Fruit fly (Drosophila melanogaster) whole organism, pupa: ENCODE measurements around the gene CG5835.

Experiments
- CG10348 ChIP-seq: fragments of 200-800 bp; sonication (Bioruptor generic); IDR thresholded peaks from 2 replicates; pipeline ENCODE4 v1.3.6; 2022; ENCODE audit warnings: missing biosample characterization, missing genetic modification characterization
- CG12605 ChIP-seq: fragments of 200-800 bp; sonication (Bioruptor generic); IDR thresholded peaks from 2 replicates; pipeline ENCODE4 v1.3.6; 2022; ENCODE audit warnings: missing biosample characterization, missing genetic modification characterization
- CG13204 ChIP-seq: fragments of 200-800 bp; sonication (Bioruptor generic); optimal IDR thresholded peaks from 2 replicates; lab custom pipeline; 2018; ENCODE audit warnings: missing biosample characterization, mild to moderate bottlenecking, missing genetic modification characterization, moderate library complexity
- CG14655 ChIP-seq: fragments of 200-800 bp; sonication (Bioruptor generic); optimal IDR thresholded peaks from 3 replicates; lab custom pipeline; 2017; ENCODE audit warnings: mild to moderate bottlenecking, missing biosample characterization, missing genetic modification reagents, missing genetic modification characterization
- CG15710 ChIP-seq: fragments of 200-800 bp; sonication (Bioruptor generic); optimal IDR thresholded peaks from 2 replicates; lab custom pipeline; 2018; ENCODE audit warnings: missing biosample characterization, mild to moderate bottlenecking, missing genetic modification characterization, moderate library complexity
- CG17806 ChIP-seq: fragments of 200-800 bp; sonication (Bioruptor generic); optimal IDR thresholded peaks from 2 replicates; lab custom pipeline; 2018; ENCODE audit warnings: missing biosample characterization, mild to moderate bottlenecking, missing genetic modification characterization, moderate library complexity
- CG32121 ChIP-seq: fragments of 200-800 bp; sonication (Bioruptor generic); IDR thresholded peaks from 2 replicates; pipeline ENCODE4 v1.3.6; 2022; ENCODE audit warnings: missing biosample characterization, missing genetic modification characterization
- CG34367 ChIP-seq: fragments of 200-800 bp; sonication (Bioruptor generic); optimal IDR thresholded peaks from 2 replicates; lab custom pipeline; 2018; ENCODE audit warnings: missing biosample characterization, mild to moderate bottlenecking, missing genetic modification characterization
- CG4496 ChIP-seq: fragments of 200-800 bp; sonication (Bioruptor generic); IDR thresholded peaks from 3 replicates; pipeline ENCODE4 v1.3.6; 2022; ENCODE audit warnings: missing biosample characterization, missing genetic modification characterization
- CG8159 ChIP-seq: fragments of 200-800 bp; sonication (Bioruptor generic); optimal IDR thresholded peaks from 3 replicates; lab custom pipeline; 2018; ENCODE audit warnings: missing biosample characterization, mild to moderate bottlenecking, missing genetic modification characterization, moderate library complexity
- CG8301 ChIP-seq: fragments of 200-800 bp; sonication (Bioruptor generic); optimal IDR thresholded peaks from 2 replicates; lab custom pipeline; 2018; ENCODE audit warnings: missing biosample characterization, mild to moderate bottlenecking, missing genetic modification characterization
- CG9948 ChIP-seq: fragments of 200-800 bp; sonication (Bioruptor generic); optimal IDR thresholded peaks from 2 replicates; lab custom pipeline; 2018; ENCODE audit warnings: missing biosample characterization, mild to moderate bottlenecking, missing genetic modification characterization, moderate library complexity
- D1 ChIP-seq: fragments of 200-800 bp; sonication (Bioruptor generic); optimal IDR thresholded peaks from 2 replicates; lab custom pipeline; 2018; ENCODE audit warnings: missing biosample characterization, mild to moderate bottlenecking, missing genetic modification characterization, moderate library complexity
- EcR ChIP-seq: fragments of 200-800 bp; sonication (Bioruptor generic); optimal IDR thresholded peaks from 3 replicates; lab custom pipeline; 2019; ENCODE audit warnings: missing biosample characterization, missing genetic modification characterization, mild to moderate bottlenecking, moderate library complexity, missing genetic modification reagents
- Ets98B ChIP-seq: fragments of 200-800 bp; sonication (Bioruptor generic); IDR thresholded peaks from 2 replicates; pipeline ENCODE4 v1.3.6; 2022; ENCODE audit warnings: missing biosample characterization, missing genetic modification characterization
- Pif1A ChIP-seq: fragments of 200-800 bp; sonication (Bioruptor generic); optimal IDR thresholded peaks from 3 replicates; lab custom pipeline; 2016; ENCODE audit warnings: missing biosample characterization, missing genetic modification characterization
- Pif1B ChIP-seq: fragments of 200-800 bp; sonication (Bioruptor generic); optimal IDR thresholded peaks from 3 replicates; lab custom pipeline; 2016; ENCODE audit warnings: missing biosample characterization, missing genetic modification characterization
- Snoo ChIP-seq: fragments of 200-800 bp; sonication (Bioruptor generic); optimal IDR thresholded peaks from 3 replicates; lab custom pipeline; 2017; ENCODE audit warnings: missing biosample characterization, mild to moderate bottlenecking, missing genetic modification characterization, inconsistent platforms
- fd96Ca ChIP-seq: fragments of 200-800 bp; sonication (Bioruptor generic); IDR thresholded peaks from 3 replicates; pipeline ENCODE4 v1.3.6; 2022; ENCODE audit warnings: missing biosample characterization, missing genetic modification characterization
- gl ChIP-seq: fragments of 200-800 bp; sonication (Bioruptor generic); optimal IDR thresholded peaks from 2 replicates; lab custom pipeline; 2018; ENCODE audit warnings: missing biosample characterization, mild to moderate bottlenecking, missing genetic modification characterization
- rn ChIP-seq: fragments of 200-800 bp; sonication (Bioruptor generic); IDR thresholded peaks from 2 replicates; pipeline ENCODE4 v1.3.6; 2022; ENCODE audit warnings: missing biosample characterization, missing genetic modification characterization

CG5835 gene

DNA sequence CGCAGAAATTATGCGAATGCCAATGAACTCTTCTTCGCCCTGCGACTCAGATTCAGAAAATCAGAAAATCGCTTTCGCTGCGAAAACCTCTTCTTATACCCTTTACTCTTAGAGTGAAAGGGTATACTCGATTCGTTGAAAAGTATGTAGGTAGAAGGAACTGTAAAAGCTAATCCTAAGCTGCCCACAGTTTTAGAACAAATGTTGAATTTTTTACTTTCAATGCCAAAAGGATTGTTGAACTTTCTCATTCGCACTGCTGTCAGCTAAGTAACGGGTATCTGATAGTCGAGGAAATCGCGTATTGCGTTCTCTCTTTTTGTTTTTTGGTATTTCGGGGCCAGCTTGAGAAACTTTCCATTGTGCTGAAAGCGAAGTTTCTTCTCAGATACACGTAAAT, 39.6 kb downstream of the CG5835 start:
- no peak for TF ChIP-seq D1 (tag; lab: Kevin White, UChicago)
- peak; percentile 34 for TF ChIP-seq Pif1A
- TF ChIP-seq CG12605, result no peak
- TF ChIP-seq Pif1B, result peak; percentile 42
- TF ChIP-seq Snoo (tag; lab: Kevin White, UChicago), result peak; percentile 64
- TF ChIP-seq CG8159 (tag; lab: Kevin White, UChicago), result peak; percentile 15
- TF ChIP-seq CG9948 (tag; lab: Kevin White, UChicago), result peak; percentile 16
- peak; percentile 26 for TF ChIP-seq CG14655 (GFP tag; lab: Kevin White, UChicago)
- peak; percentile 7 for TF ChIP-seq CG17806 (tag; lab: Kevin White, UChicago)
- TF ChIP-seq, all 21 proteins: peak for 7

DNA sequence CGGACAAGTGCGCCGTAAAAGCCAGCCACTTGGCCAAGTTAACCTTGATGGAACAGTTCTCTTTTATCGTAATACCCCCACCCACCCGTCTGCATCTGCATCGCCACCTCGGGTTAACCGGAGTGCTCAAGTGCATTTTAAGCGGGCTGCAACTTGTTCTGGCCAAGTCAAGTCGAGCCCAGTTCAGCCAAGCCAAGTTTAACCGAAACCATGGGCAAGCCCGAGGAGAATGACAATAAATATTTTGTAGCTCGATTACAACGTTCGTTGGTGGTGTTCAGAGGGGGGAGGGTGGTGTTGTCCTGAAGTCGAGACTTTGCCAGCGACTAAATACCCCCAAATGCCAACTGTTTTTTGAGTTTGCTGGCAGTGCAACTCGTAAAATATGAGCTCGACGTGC, 41.1 kb downstream of the CG5835 start:
- no peak for TF ChIP-seq CG32121
- TF ChIP-seq CG14655 (GFP tag; lab: Kevin White, UChicago), result no peak
- no peak for TF ChIP-seq Snoo (tag; lab: Kevin White, UChicago)
- peak; percentile 76 for TF ChIP-seq EcR (GFP tag; lab: Kevin White, UChicago)
- no peak for TF ChIP-seq CG9948 (tag; lab: Kevin White, UChicago)
- TF ChIP-seq D1 (tag; lab: Kevin White, UChicago), result no peak
- 0 out of 3 replicates have a peak, but pooled peaks have one; percentile 21 for TF ChIP-seq fd96Ca
- TF ChIP-seq CG4496 (GFP tag; lab: Robert Waterston, UW), result no peak
- TF ChIP-seq CG8301, result no peak
- peak; percentile 4 for TF ChIP-seq CG13204
- TF ChIP-seq Pif1A, result no peak
- TF ChIP-seq, all 21 proteins: peak for 3

DNA sequence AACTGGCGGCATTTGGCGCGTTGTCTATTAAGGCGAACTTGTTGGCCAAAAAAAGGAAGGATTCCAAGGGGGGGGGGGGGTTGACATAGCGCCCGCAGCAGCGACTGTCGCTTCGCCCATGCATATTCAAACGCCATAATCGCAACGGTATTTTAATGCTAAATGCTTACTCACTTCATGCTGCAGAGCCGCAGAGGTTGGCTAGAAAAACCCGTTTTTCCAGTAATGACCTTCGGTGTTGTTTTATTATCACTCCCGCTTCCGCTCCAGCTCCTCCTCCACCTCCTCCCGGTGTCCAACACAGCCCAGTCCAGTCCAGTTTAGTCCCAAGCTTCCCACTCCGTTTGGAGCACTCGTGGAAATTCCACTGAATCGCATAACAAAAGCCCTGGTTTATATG, 42.3 kb downstream of the CG5835 start:
- no peak for TF ChIP-seq CG15710 (tag; lab: Kevin White, UChicago)
- peak; percentile 51 for TF ChIP-seq CG13204

DNA sequence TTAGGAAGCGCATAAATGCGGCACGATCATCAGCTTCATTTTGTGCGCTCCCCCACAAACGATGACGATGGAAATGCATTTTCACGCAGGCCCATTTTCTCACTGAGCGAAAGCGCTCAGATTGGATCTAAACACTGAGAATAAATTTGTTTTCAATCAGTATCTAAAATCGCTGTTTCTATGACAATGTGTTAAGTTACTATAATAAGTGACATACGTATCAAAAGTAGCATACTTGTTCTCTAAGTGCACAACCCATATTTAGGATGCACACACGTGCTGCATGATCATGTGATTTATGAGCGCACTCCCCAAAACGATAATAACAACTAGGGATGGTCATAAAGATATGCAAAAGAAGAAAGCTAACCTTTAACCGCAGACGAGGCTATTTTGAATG, 45.4 kb downstream of the CG5835 start:
- TF ChIP-seq fd96Ca (peak; percentile 21; the same call in 1 of the 3 replicates), CG14655 (GFP tag; lab: Kevin White, UChicago) (peak; percentile 60), CG13204 (no peak), CG4496 (GFP tag; lab: Robert Waterston, UW) (peak; percentile 66; the same call in 2 of the 3 replicates), CG8301 (peak; percentile 32), Pif1B (no peak), Ets98B (GFP tag; lab: Robert Waterston, UW) (peak; percentile 49; the same call in 1 of the 2 replicates), CG32121 (no peak), CG12605 (no peak)

DNA sequence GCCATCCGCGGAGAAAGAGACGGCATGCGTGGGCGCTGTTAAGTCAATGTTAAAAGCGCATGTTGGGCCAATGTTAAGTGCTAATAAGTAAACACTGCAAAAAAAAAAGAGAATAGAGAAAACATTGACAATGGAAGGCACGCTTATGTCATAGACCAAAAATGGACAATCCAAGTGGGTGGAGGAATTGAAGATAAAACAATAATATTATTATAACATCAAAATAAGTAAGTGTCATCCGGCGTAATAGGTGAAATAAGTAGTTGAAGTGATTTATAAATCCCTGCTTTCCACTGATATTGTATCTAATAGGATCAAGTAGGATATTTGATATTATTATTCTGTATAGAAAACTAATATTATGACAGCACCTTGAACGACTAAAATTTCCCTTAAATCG, 46.4 kb downstream of the CG5835 start:
- no peak for TF ChIP-seq CG32121
- no peak for TF ChIP-seq Ets98B (GFP tag; lab: Robert Waterston, UW)
- no peak for TF ChIP-seq CG12605
- no peak for TF ChIP-seq D1 (tag; lab: Kevin White, UChicago)
- no peak for TF ChIP-seq gl
- TF ChIP-seq CG8301, result no peak
- TF ChIP-seq CG14655 (GFP tag; lab: Kevin White, UChicago), result no peak
- no peak for TF ChIP-seq CG9948 (tag; lab: Kevin White, UChicago)

DNA sequence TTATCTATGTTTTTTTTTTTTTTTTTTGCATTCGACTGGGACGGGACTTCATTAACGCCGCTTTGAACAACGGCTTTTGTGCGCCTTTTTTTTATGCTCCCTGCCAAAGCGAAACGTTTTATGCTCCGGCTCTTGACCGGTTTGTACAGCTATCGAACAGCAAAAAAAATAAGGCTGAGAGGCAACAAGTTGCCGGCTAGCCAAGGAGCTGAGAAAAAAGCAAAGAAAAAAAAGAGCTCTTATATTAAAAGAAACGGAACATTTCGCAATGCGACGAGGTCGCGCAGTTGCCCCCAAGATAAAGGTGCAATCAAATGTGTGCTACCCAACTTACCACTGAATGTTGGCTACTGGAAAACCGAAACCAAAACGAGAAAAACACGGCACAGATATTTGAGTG, 47.0 kb downstream of the CG5835 start:
- TF ChIP-seq CG12605, result peak; percentile 55; the same call in 1 of the 2 replicates
- TF ChIP-seq CG17806 (tag; lab: Kevin White, UChicago), result no peak
- TF ChIP-seq CG13204, result peak; percentile 33
- no peak for TF ChIP-seq rn (GFP tag; lab: Robert Waterston, UW)
- no peak for TF ChIP-seq CG9948 (tag; lab: Kevin White, UChicago)
- peak; percentile 7; the same call in 1 of the 2 replicates for TF ChIP-seq Ets98B (GFP tag; lab: Robert Waterston, UW)
- TF ChIP-seq D1 (tag; lab: Kevin White, UChicago), result no peak
- no peak for TF ChIP-seq CG14655 (GFP tag; lab: Kevin White, UChicago)
- peak; percentile 5 for TF ChIP-seq CG34367

DNA sequence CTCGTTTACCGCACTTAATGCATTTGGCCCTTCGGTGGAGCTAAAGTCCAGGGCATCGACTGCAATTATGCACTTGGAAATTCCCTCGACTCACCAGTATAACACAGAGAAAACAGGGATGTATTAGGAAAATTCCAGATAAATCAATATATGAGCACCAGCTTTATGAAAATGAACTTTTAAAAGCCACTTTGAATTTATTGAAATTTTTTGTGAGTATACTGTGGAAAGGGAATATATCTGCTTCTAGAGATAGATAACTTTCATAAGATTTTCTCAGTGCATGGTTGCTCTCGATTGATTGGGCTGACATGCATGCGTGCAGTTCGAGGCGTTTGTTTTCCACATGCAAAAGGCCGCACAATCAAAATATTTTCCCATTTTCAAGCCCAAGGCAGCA, 47.7 kb downstream of the CG5835 start:
- TF ChIP-seq EcR (GFP tag; lab: Kevin White, UChicago), result peak; percentile 63
- TF ChIP-seq Snoo (tag; lab: Kevin White, UChicago), result no peak
- TF ChIP-seq Pif1B, result peak; percentile 48
- peak; percentile 55 for TF ChIP-seq D1 (tag; lab: Kevin White, UChicago)
- TF ChIP-seq CG34367, result peak; percentile 82
- peak; percentile 33; the same call in 1 of the 3 replicates for TF ChIP-seq fd96Ca
- TF ChIP-seq CG8301, result peak; percentile 76
- peak; percentile 75 for TF ChIP-seq CG12605
- TF ChIP-seq CG17806 (tag; lab: Kevin White, UChicago), result peak; percentile 84
- TF ChIP-seq gl, result peak; percentile 69
- TF ChIP-seq CG14655 (GFP tag; lab: Kevin White, UChicago), result peak; percentile 82
- TF ChIP-seq CG13204, result peak; percentile 34
- TF ChIP-seq CG15710 (tag; lab: Kevin White, UChicago), result peak; percentile 85
- peak; percentile 86 for TF ChIP-seq CG4496 (GFP tag; lab: Robert Waterston, UW)
- TF ChIP-seq CG32121, result peak; percentile 74
- TF ChIP-seq rn (GFP tag; lab: Robert Waterston, UW), result peak; percentile 38; the same call in 1 of the 2 replicates
- TF ChIP-seq CG9948 (tag; lab: Kevin White, UChicago), result peak; percentile 83
- peak; percentile 86 for TF ChIP-seq CG8159 (tag; lab: Kevin White, UChicago)
- TF ChIP-seq Ets98B (GFP tag; lab: Robert Waterston, UW), result peak; percentile 79
- peak; percentile 73 for TF ChIP-seq Pif1A
- no peak for TF ChIP-seq CG10348
